Fruit fly (Drosophila melanogaster): Measurements from ENCODE around the gene CG9449.

The CG9449 gene

dm6 chr3L:19497623-19498022 lies at the start of gene CG9449:
Gene CG9449 (minus strand): TSS chr3L:19497723.
- no peak for TF ChIP-seq Dll (optimal IDR thresholded peaks at IDR 0.05)
- no peak for TF ChIP-seq pan (optimal IDR thresholded peaks at IDR 0.05)
- TF ChIP-seq EcR (GFP tag; optimal IDR thresholded peaks at IDR 0.05): no peak
- TF ChIP-seq CG8478 (optimal IDR thresholded peaks at IDR 0.05): no peak

- TF ChIP-seq EcR (GFP tag; optimal IDR thresholded peaks at IDR 0.05) (no peak), Dll (optimal IDR thresholded peaks at IDR 0.05) (no peak), psq (optimal IDR thresholded peaks at IDR 0.05) (no peak), CG8478 (optimal IDR thresholded peaks at IDR 0.05) (no peak), pan (optimal IDR thresholded peaks at IDR 0.05) (no peak), usp (GFP tag; optimal IDR thresholded peaks at IDR 0.05) (no peak)
Observed at dm6 chr3L:19544810-19545209, 47.3 kb upstream of the CG9449 start, which contains the start of the genes CG46435 and Rcd7. Gene CG46435 (plus strand): TSS chr3L:19545110. Gene Rcd7 (plus strand): TSS chr3L:19545110.

dm6 chr3L:19544105-19544504 lies 46.6 kb upstream of the CG9449 start, which contains the start of the genes CG46434 and Dred:
Gene CG46434 (minus strand): TSS chr3L:19544205.
Gene Dred (minus strand): TSS chr3L:19544205.
- no peak for TF ChIP-seq pan (optimal IDR thresholded peaks at IDR 0.05)
- no peak for TF ChIP-seq EcR (GFP tag; optimal IDR thresholded peaks at IDR 0.05)
- no peak for TF ChIP-seq CG8478 (optimal IDR thresholded peaks at IDR 0.05)
- no peak for TF ChIP-seq psq (optimal IDR thresholded peaks at IDR 0.05)
- no peak for TF ChIP-seq Dll (optimal IDR thresholded peaks at IDR 0.05)
- TF ChIP-seq usp (GFP tag; optimal IDR thresholded peaks at IDR 0.05): no peak

- TF ChIP-seq EcR (GFP tag; optimal IDR thresholded peaks at IDR 0.05) (no peak), Dll (optimal IDR thresholded peaks at IDR 0.05) (no peak), psq (optimal IDR thresholded peaks at IDR 0.05) (no peak), pan (optimal IDR thresholded peaks at IDR 0.05) (no peak), CG8478 (optimal IDR thresholded peaks at IDR 0.05) (no peak), usp (GFP tag; optimal IDR thresholded peaks at IDR 0.05) (no peak)
Observed at dm6 chr3L:19532443-19532842, 34.9 kb upstream of the CG9449 start, which contains the start of gene Cpr76Bd. Gene Cpr76Bd (plus strand): TSS chr3L:19532743.

- TF ChIP-seq EcR (GFP tag; optimal IDR thresholded peaks at IDR 0.05) (no peak), usp (GFP tag; optimal IDR thresholded peaks at IDR 0.05) (no peak), CG8478 (optimal IDR thresholded peaks at IDR 0.05) (no peak), psq (optimal IDR thresholded peaks at IDR 0.05) (no peak), pan (optimal IDR thresholded peaks at IDR 0.05) (no peak)
Observed at dm6 chr3L:19528547-19528946, 31.0 kb upstream of the CG9449 start.

- TF ChIP-seq EcR (GFP tag; optimal IDR thresholded peaks at IDR 0.05) (no peak), CG8478 (optimal IDR thresholded peaks at IDR 0.05) (no peak), psq (optimal IDR thresholded peaks at IDR 0.05) (no peak), pan (optimal IDR thresholded peaks at IDR 0.05) (no peak)
Observed at dm6 chr3L:19525736-19526135, 28.2 kb upstream of the CG9449 start.

dm6 chr3L:19524690-19525089 lies 27.2 kb upstream of the CG9449 start:
- TF ChIP-seq CG8478 (optimal IDR thresholded peaks at IDR 0.05) (no peak), pan (optimal IDR thresholded peaks at IDR 0.05) (no peak), usp (GFP tag; optimal IDR thresholded peaks at IDR 0.05) (no peak), psq (optimal IDR thresholded peaks at IDR 0.05) (no peak), Dll (optimal IDR thresholded peaks at IDR 0.05) (no peak), EcR (GFP tag; optimal IDR thresholded peaks at IDR 0.05) (no peak)

dm6 chr3L:19521093-19521492 lies 23.6 kb upstream of the CG9449 start:
- no peak for TF ChIP-seq Dll (optimal IDR thresholded peaks at IDR 0.05)
- no peak for TF ChIP-seq CG8478 (optimal IDR thresholded peaks at IDR 0.05)
- TF ChIP-seq EcR (GFP tag; optimal IDR thresholded peaks at IDR 0.05): no peak
- TF ChIP-seq usp (GFP tag; optimal IDR thresholded peaks at IDR 0.05): no peak
- no peak for TF ChIP-seq pan (optimal IDR thresholded peaks at IDR 0.05)
- no peak for TF ChIP-seq psq (optimal IDR thresholded peaks at IDR 0.05)

dm6 chr3L:19520645-19521044 lies 23.1 kb upstream of the CG9449 start, which contains the start of gene Cpr76Bc:
Gene Cpr76Bc (plus strand): TSS chr3L:19520945.
- no peak for TF ChIP-seq EcR (GFP tag; optimal IDR thresholded peaks at IDR 0.05)
- no peak for TF ChIP-seq usp (GFP tag; optimal IDR thresholded peaks at IDR 0.05)
- TF ChIP-seq pan (optimal IDR thresholded peaks at IDR 0.05): no peak
- no peak for TF ChIP-seq Dll (optimal IDR thresholded peaks at IDR 0.05)
- TF ChIP-seq psq (optimal IDR thresholded peaks at IDR 0.05): no peak
- TF ChIP-seq CG8478 (optimal IDR thresholded peaks at IDR 0.05): no peak

- TF ChIP-seq psq (optimal IDR thresholded peaks at IDR 0.05): no peak
- TF ChIP-seq EcR (GFP tag; optimal IDR thresholded peaks at IDR 0.05): no peak
- no peak for TF ChIP-seq Dll (optimal IDR thresholded peaks at IDR 0.05)
- no peak for TF ChIP-seq CG8478 (optimal IDR thresholded peaks at IDR 0.05)
- TF ChIP-seq pan (optimal IDR thresholded peaks at IDR 0.05): no peak
- no peak for TF ChIP-seq usp (GFP tag; optimal IDR thresholded peaks at IDR 0.05)
Observed at dm6 chr3L:19519349-19519748, 21.8 kb upstream of the CG9449 start, which contains the start of gene Cpr76Bb. Gene Cpr76Bb (plus strand): TSS chr3L:19519649.

dm6 chr3L:19518232-19518631 lies 20.7 kb upstream of the CG9449 start, which contains the start of gene Cpr76Ba:
Gene Cpr76Ba (minus strand): TSS chr3L:19518332.
- TF ChIP-seq Dll (optimal IDR thresholded peaks at IDR 0.05) (no peak), CG8478 (optimal IDR thresholded peaks at IDR 0.05) (no peak), pan (optimal IDR thresholded peaks at IDR 0.05) (no peak), usp (GFP tag; optimal IDR thresholded peaks at IDR 0.05) (no peak), psq (optimal IDR thresholded peaks at IDR 0.05) (no peak), EcR (GFP tag; optimal IDR thresholded peaks at IDR 0.05) (no peak)

dm6 chr3L:19516547-19516946 lies 19.0 kb upstream of the CG9449 start:
- TF ChIP-seq CG8478 (optimal IDR thresholded peaks at IDR 0.05) (no peak), pan (optimal IDR thresholded peaks at IDR 0.05) (no peak), EcR (GFP tag; optimal IDR thresholded peaks at IDR 0.05) (no peak), usp (GFP tag; optimal IDR thresholded peaks at IDR 0.05) (no peak), Dll (optimal IDR thresholded peaks at IDR 0.05) (no peak), psq (optimal IDR thresholded peaks at IDR 0.05) (no peak)

- TF ChIP-seq Dll (optimal IDR thresholded peaks at IDR 0.05) (no peak), usp (GFP tag; optimal IDR thresholded peaks at IDR 0.05) (no peak), psq (optimal IDR thresholded peaks at IDR 0.05) (no peak), pan (optimal IDR thresholded peaks at IDR 0.05) (no peak), EcR (GFP tag; optimal IDR thresholded peaks at IDR 0.05) (no peak), CG8478 (optimal IDR thresholded peaks at IDR 0.05) (no peak)
Observed at dm6 chr3L:19512672-19513071, 15.1 kb upstream of the CG9449 start.
